Fruit fly (Drosophila melanogaster) whole organism, embryonic: Measurements from ENCODE around the gene CG10863.

ENCODE experiments used
- Adf1 ChIP-seq: fragments of 200-800 bp; sonication (Bioruptor generic); IDR thresholded peaks from 2 replicates; pipeline ENCODE4 v1.3.6; 2022; ENCODE audit warnings: missing biosample characterization, missing genetic modification characterization
- Atf3 ChIP-seq: fragments of 200-800 bp; sonication (Bioruptor generic); optimal IDR thresholded peaks from 3 replicates; lab custom pipeline; 2016; ENCODE audit warnings: missing biosample characterization, missing genetic modification characterization
- CG11695 ChIP-seq: fragments of 200-800 bp; sonication (Bioruptor generic); IDR thresholded peaks from 3 replicates; pipeline ENCODE4 v1.3.6; 2022; ENCODE audit warnings: missing biosample characterization, missing genetic modification characterization
- CG12219 ChIP-seq: fragments of 200-800 bp; sonication (Bioruptor generic); optimal IDR thresholded peaks from 3 replicates; lab custom pipeline; 2018; ENCODE audit warnings: missing biosample characterization, mild to moderate bottlenecking, missing genetic modification characterization
- CG12236 ChIP-seq: fragments of 200-800 bp; sonication (Bioruptor generic); optimal IDR thresholded peaks from 2 replicates; lab custom pipeline; 2016; ENCODE audit warnings: missing biosample characterization, missing genetic modification characterization
- CG12391 ChIP-seq: fragments of 200-800 bp; sonication (Bioruptor generic); optimal IDR thresholded peaks from 3 replicates; lab custom pipeline; 2018; ENCODE audit warnings: missing biosample characterization, mild to moderate bottlenecking, missing genetic modification characterization, moderate library complexity
- CG15601 ChIP-seq: fragments of 200-800 bp; sonication (Bioruptor generic); optimal IDR thresholded peaks from 3 replicates; lab custom pipeline; 2019; ENCODE audit warnings: missing biosample characterization, mild to moderate bottlenecking, missing genetic modification characterization, moderate library complexity
- CG1647 ChIP-seq: fragments of 200-800 bp; sonication (Bioruptor generic); optimal IDR thresholded peaks from 3 replicates; lab custom pipeline; 2016; ENCODE audit warnings: missing biosample characterization, missing genetic modification characterization
- CG1792 ChIP-seq: fragments of 200-800 bp; sonication (Bioruptor generic); optimal IDR thresholded peaks from 2 replicates; lab custom pipeline; 2016; ENCODE audit warnings: missing biosample characterization, missing genetic modification characterization
- CG2712 ChIP-seq: fragments of 200-800 bp; optimal IDR thresholded peaks from 3 replicates; lab custom pipeline; 2019; ENCODE audit warnings: missing biosample characterization, mild to moderate bottlenecking, missing genetic modification characterization, moderate library complexity
- CG32772 ChIP-seq: fragments of 200-800 bp; sonication (Bioruptor generic); IDR thresholded peaks from 2 replicates; pipeline ENCODE4 v1.3.6; 2022; ENCODE audit warnings: missing biosample characterization, missing genetic modification characterization
- CG3281 ChIP-seq: fragments of 200-800 bp; sonication (Bioruptor generic); optimal IDR thresholded peaks from 3 replicates; lab custom pipeline; 2017; ENCODE audit warnings: missing biosample characterization, mild to moderate bottlenecking, missing genetic modification characterization
- CG33557 ChIP-seq: fragments of 200-800 bp; sonication (Bioruptor generic); optimal IDR thresholded peaks from 2 replicates; lab custom pipeline; 2019; ENCODE audit warnings: missing biosample characterization, mild to moderate bottlenecking, missing genetic modification characterization, moderate library complexity
- CG4854 ChIP-seq: fragments of 200-800 bp; sonication (Bioruptor generic); optimal IDR thresholded peaks from 2 replicates; lab custom pipeline; 2016; ENCODE audit warnings: missing biosample characterization, missing genetic modification characterization, inconsistent platforms
- CG5245 ChIP-seq: fragments of 200-800 bp; sonication (Bioruptor generic); optimal IDR thresholded peaks from 3 replicates; lab custom pipeline; 2016; ENCODE audit warnings: missing biosample characterization, missing genetic modification characterization
- CG6654 ChIP-seq: fragments of 200-800 bp; sonication (Bioruptor generic); optimal IDR thresholded peaks from 2 replicates; lab custom pipeline; 2017; ENCODE audit warnings: missing biosample characterization, mild to moderate bottlenecking, missing genetic modification characterization
- CG7786 ChIP-seq: fragments of 200-800 bp; sonication (Bioruptor generic); optimal IDR thresholded peaks from 2 replicates; lab custom pipeline; 2016; ENCODE audit warnings: missing biosample characterization, missing genetic modification characterization
- CG8924 ChIP-seq: fragments of 200-800 bp; optimal IDR thresholded peaks from 3 replicates; lab custom pipeline; 2019; ENCODE audit warnings: missing biosample characterization, mild to moderate bottlenecking, missing genetic modification characterization, moderate library complexity
- CG9437 ChIP-seq: fragments of 200-800 bp; sonication (Bioruptor generic); optimal IDR thresholded peaks from 2 replicates; lab custom pipeline; 2018; ENCODE audit warnings: missing biosample characterization, mild to moderate bottlenecking, missing genetic modification characterization
- CG9817 ChIP-seq: fragments of 200-800 bp; sonication (Bioruptor generic); optimal IDR thresholded peaks from 2 replicates; lab custom pipeline; 2018; ENCODE audit warnings: missing biosample characterization, mild to moderate bottlenecking, missing genetic modification characterization, moderate library complexity
- CG9876 ChIP-seq: fragments of 200-800 bp; sonication (Bioruptor generic); optimal IDR thresholded peaks from 2 replicates; lab custom pipeline; 2016; ENCODE audit warnings: missing biosample characterization, missing genetic modification characterization
- CG9932 ChIP-seq: fragments of 200-800 bp; sonication (Bioruptor generic); IDR thresholded peaks from 2 replicates; pipeline ENCODE4 v1.3.6; 2022; ENCODE audit warnings: missing biosample characterization, missing genetic modification characterization
- Dek ChIP-seq: fragments of 200-800 bp; sonication (Bioruptor generic); optimal IDR thresholded peaks from 3 replicates; lab custom pipeline; 2019; ENCODE audit warnings: missing biosample characterization, mild to moderate bottlenecking, missing genetic modification characterization, moderate library complexity
- Drgx ChIP-seq: fragments of 200-800 bp; sonication (Bioruptor generic); IDR thresholded peaks from 2 replicates; pipeline ENCODE4 v1.3.6; 2022; ENCODE audit warnings: missing biosample characterization, missing genetic modification characterization
- Ets97D ChIP-seq: fragments of 200-800 bp; sonication (Bioruptor generic); optimal IDR thresholded peaks from 3 replicates; lab custom pipeline; 2016; ENCODE audit warnings: missing biosample characterization, missing genetic modification characterization
- Jarid2 ChIP-seq: fragments of 200-800 bp; sonication (Bioruptor generic); optimal IDR thresholded peaks from 3 replicates; lab custom pipeline; 2017; ENCODE audit warnings: mild to moderate bottlenecking, missing biosample characterization, missing genetic modification reagents, missing genetic modification characterization
- Kr ChIP-seq: fragments of 200-800 bp; sonication (Bioruptor generic); optimal IDR thresholded peaks from 2 replicates; lab custom pipeline; 2017; ENCODE audit warnings: missing biosample characterization, mild to moderate bottlenecking, missing genetic modification characterization
- Lhr ChIP-seq: fragments of 200-800 bp; sonication (Bioruptor generic); optimal IDR thresholded peaks from 3 replicates; lab custom pipeline; 2017; ENCODE audit warnings: mild to moderate bottlenecking, missing biosample characterization, missing genetic modification reagents, missing genetic modification characterization
- Nf-YA ChIP-seq: fragments of 200-800 bp; sonication (Bioruptor generic); IDR thresholded peaks from 2 replicates; pipeline ENCODE4 v1.3.6; 2022; ENCODE audit warnings: missing biosample characterization, missing genetic modification characterization
- Opbp ChIP-seq: fragments of 200-800 bp; sonication (Bioruptor generic); IDR thresholded peaks from 3 replicates; pipeline ENCODE4 v1.3.6; 2022; ENCODE audit warnings: missing biosample characterization, missing genetic modification characterization; ENCODE audit not compliant: partially characterized antibody
- Pdp1 ChIP-seq, 2 experiments: fragments of 200-800 bp; sonication (Bioruptor generic); optimal IDR thresholded peaks; 3 replicates each; lab custom pipeline; 2016; ENCODE audit warnings: missing biosample characterization in 2 of 2, missing genetic modification characterization in 2 of 2, mild to moderate bottlenecking in 1 of 2, moderate library complexity in 1 of 2
- Sin3A ChIP-seq: fragments of >200 bp; optimal IDR thresholded peaks from 2 replicates; lab custom pipeline; 2018
- Six4 ChIP-seq: fragments of 200-800 bp; sonication (Bioruptor generic); optimal IDR thresholded peaks from 2 replicates; lab custom pipeline; 2016; ENCODE audit warnings: missing biosample characterization, missing genetic modification characterization
- Spps ChIP-seq: fragments of 200-800 bp; sonication (Bioruptor generic); optimal IDR thresholded peaks from 2 replicates; lab custom pipeline; 2018; ENCODE audit warnings: missing biosample characterization, mild to moderate bottlenecking, missing genetic modification characterization
- Sry-β ChIP-seq: fragments of 200-800 bp; sonication (Bioruptor generic); optimal IDR thresholded peaks from 2 replicates; lab custom pipeline; 2018; ENCODE audit warnings: missing biosample characterization, mild to moderate bottlenecking, missing genetic modification characterization, moderate library complexity
- Sry-δ ChIP-seq: fragments of 200-800 bp; sonication (Bioruptor generic); optimal IDR thresholded peaks from 2 replicates; lab custom pipeline; 2016; ENCODE audit warnings: missing biosample characterization, missing genetic modification characterization
- ato ChIP-seq: fragments of 200-800 bp; sonication (Bioruptor generic); IDR thresholded peaks from 2 replicates; pipeline ENCODE4 v1.3.6; 2022; ENCODE audit warnings: missing biosample characterization, missing genetic modification characterization; ENCODE audit not compliant: partially characterized antibody
- cato ChIP-seq: fragments of 200-800 bp; sonication (Bioruptor generic); optimal IDR thresholded peaks from 2 replicates; lab custom pipeline; 2016; ENCODE audit warnings: missing biosample characterization, missing genetic modification characterization, borderline replicate concordance
- caup ChIP-seq: fragments of 200-800 bp; sonication (Bioruptor generic); optimal IDR thresholded peaks from 3 replicates; lab custom pipeline; 2017; ENCODE audit warnings: missing biosample characterization, mild to moderate bottlenecking, missing genetic modification characterization, moderate library complexity; ENCODE audit not compliant: severe bottlenecking
- dimm ChIP-seq: fragments of 200-800 bp; sonication (Bioruptor generic); IDR thresholded peaks from 2 replicates; pipeline ENCODE4 v1.3.6; 2022; ENCODE audit warnings: missing biosample characterization, missing genetic modification characterization
- dmrt11E ChIP-seq: fragments of 200-800 bp; sonication (Bioruptor generic); optimal IDR thresholded peaks from 3 replicates; lab custom pipeline; 2018; ENCODE audit warnings: missing biosample characterization, mild to moderate bottlenecking, missing genetic modification characterization, moderate library complexity
- dmrt99B ChIP-seq: fragments of 200-800 bp; sonication (Bioruptor generic); optimal IDR thresholded peaks from 2 replicates; lab custom pipeline; 2018; ENCODE audit warnings: missing biosample characterization, mild to moderate bottlenecking, missing genetic modification characterization, moderate library complexity
- dysf ChIP-seq: fragments of 200-800 bp; sonication (Bioruptor generic); IDR thresholded peaks from 3 replicates; pipeline ENCODE4 v1.3.6; 2022; ENCODE audit warnings: missing biosample characterization, missing genetic modification characterization
- ewg ChIP-seq: fragments of 200-800 bp; sonication (Bioruptor generic); optimal IDR thresholded peaks from 3 replicates; lab custom pipeline; 2017; ENCODE audit warnings: mild to moderate bottlenecking, missing biosample characterization, missing genetic modification reagents, missing genetic modification characterization
- fd96Cb ChIP-seq: fragments of 200-800 bp; sonication (Bioruptor generic); optimal IDR thresholded peaks from 2 replicates; lab custom pipeline; 2018; ENCODE audit warnings: missing biosample characterization, mild to moderate bottlenecking, missing genetic modification characterization, moderate library complexity
- gce ChIP-seq: fragments of 200-800 bp; sonication (Bioruptor generic); IDR thresholded peaks from 3 replicates; pipeline ENCODE4 v1.3.6; 2022; ENCODE audit warnings: missing biosample characterization, missing genetic modification characterization
- mam ChIP-seq: fragments of 200-800 bp; sonication (Bioruptor generic); optimal IDR thresholded peaks from 3 replicates; lab custom pipeline; 2016; ENCODE audit warnings: missing biosample characterization, missing genetic modification characterization
- odd ChIP-seq: fragments of 200-800 bp; sonication (Bioruptor generic); optimal IDR thresholded peaks from 2 replicates; lab custom pipeline; 2017; ENCODE audit warnings: missing biosample characterization, mild to moderate bottlenecking, missing genetic modification characterization
- ttk ChIP-seq: fragments of 200-800 bp; sonication (Bioruptor generic); IDR thresholded peaks from 2 replicates; pipeline ENCODE4 v2.1.2; 2022; ENCODE audit warnings: missing biosample characterization, missing genetic modification characterization
- zen2 ChIP-seq: fragments of 200-800 bp; sonication (Bioruptor generic); IDR thresholded peaks from 3 replicates; pipeline ENCODE4 v1.3.6; 2022; ENCODE audit warnings: missing biosample characterization, missing genetic modification characterization; ENCODE audit not compliant: partially characterized antibody
- zfh1 ChIP-seq: fragments of 200-800 bp; sonication (Bioruptor generic); IDR thresholded peaks from 3 replicates; pipeline ENCODE4 v1.3.6; 2022; ENCODE audit warnings: missing biosample characterization, missing genetic modification characterization

The CG10863 gene

dm6 chr3L:3892154-3892624 lies 50.1 kb downstream of the CG10863 start, which contains the start of gene Fie (continued):
- peak; percentile 77 for TF ChIP-seq caup (GFP tag; lab: Kevin White, UChicago)
- no peak for TF ChIP-seq ttk (GFP tag; lab: Robert Waterston, UW)
- peak; percentile 59 for TF ChIP-seq CG12219 (GFP tag; lab: Kevin White, UChicago)
- TF ChIP-seq dimm (GFP tag; lab: Robert Waterston, UW), result no peak
- no peak for TF ChIP-seq Kr (GFP tag; lab: Kevin White, UChicago)
- TF ChIP-seq Sry-δ, result no peak
- TF ChIP-seq CG12391 (tag; lab: Kevin White, UChicago), result peak; percentile 73
- TF ChIP-seq CG9932 (GFP tag; lab: Robert Waterston, UW), result peak; percentile 40; the same call in 1 of the 2 replicates
- peak; percentile 33 to 38 for TF ChIP-seq Pdp1 (GFP tag; optimal IDR thresholded peaks at IDR 0.05; lab: Kevin White, UChicago)
- TF ChIP-seq Drgx, result peak; percentile 27; the same call in 1 of the 2 replicates
- TF ChIP-seq fd96Cb (tag; lab: Kevin White, UChicago), result peak; percentile 54
- no peak for TF ChIP-seq CG1647 (GFP tag; lab: Kevin White, UChicago)
- no peak for TF ChIP-seq zen2 (GFP tag; lab: Robert Waterston, UW)
- no peak for TF ChIP-seq dmrt11E (tag; lab: Kevin White, UChicago)
- peak; percentile 56 for TF ChIP-seq CG2712 (tag; lab: Kevin White, UChicago)
- TF ChIP-seq dmrt99B (tag; lab: Kevin White, UChicago), result peak; percentile 69
- no peak for TF ChIP-seq Sry-β (GFP tag; lab: Kevin White, UChicago)
- TF ChIP-seq CG33557, result no peak
- TF ChIP-seq CG5245, result no peak
- TF ChIP-seq ato, result no peak
- TF ChIP-seq odd (GFP tag; lab: Kevin White, UChicago), result peak; percentile 76
- TF ChIP-seq CG4854, result peak; percentile 6
- TF ChIP-seq Opbp (GFP tag; lab: Robert Waterston, UW), result no peak
- TF ChIP-seq Dek (tag; lab: Kevin White, UChicago), result peak; percentile 75
- no peak for TF ChIP-seq CG6654
- no peak for TF ChIP-seq gce (GFP tag; lab: Robert Waterston, UW)
- no peak for TF ChIP-seq Nf-YA (GFP tag; lab: Robert Waterston, UW)
- TF ChIP-seq CG3281 (GFP tag; lab: Kevin White, UChicago), result peak; percentile 78
- peak; percentile 43 for TF ChIP-seq mam (GFP tag; lab: Kevin White, UChicago)
- TF ChIP-seq Spps (tag; lab: Kevin White, UChicago), result no peak
- TF ChIP-seq Sin3A, result no peak
- no peak for TF ChIP-seq CG1792 (GFP tag; lab: Kevin White, UChicago)
- no peak for TF ChIP-seq CG9876 (GFP tag; lab: Kevin White, UChicago)
- peak; percentile 41 for TF ChIP-seq CG7786
- TF ChIP-seq Ets97D (GFP tag; lab: Kevin White, UChicago), result peak; percentile 32
- TF ChIP-seq Atf3, result no peak
- TF ChIP-seq CG32772, result no peak
- peak; percentile 75 for TF ChIP-seq dysf (GFP tag; lab: Robert Waterston, UW)
- peak; percentile 30 for TF ChIP-seq CG9817 (tag; lab: Kevin White, UChicago)
- TF ChIP-seq CG9437, result peak; percentile 60
- TF ChIP-seq cato (GFP tag; lab: Kevin White, UChicago), result peak; percentile 28
- TF ChIP-seq ewg, result peak; percentile 62
- peak; percentile 63 for TF ChIP-seq CG15601
- peak; percentile 84 for TF ChIP-seq CG8924 (tag; lab: Kevin White, UChicago)
- TF ChIP-seq Jarid2, result no peak
- TF ChIP-seq CG11695 (GFP tag; lab: Robert Waterston, UW), result peak; percentile 55; the same call in 1 of the 3 replicates
- TF ChIP-seq zfh1, result no peak
- no peak for TF ChIP-seq Lhr (GFP tag; lab: Kevin White, UChicago)
- TF ChIP-seq Six4 (GFP tag; lab: Kevin White, UChicago), result no peak
- no peak for TF ChIP-seq CG12236 (GFP tag; lab: Kevin White, UChicago)
- TF ChIP-seq Adf1 (GFP tag; lab: Robert Waterston, UW), result 0 out of 2 replicates have a peak, but pooled peaks have one; percentile 17
